Fruit fly (Drosophila melanogaster) whole organism, embryonic: ENCODE measurements around the gene BthD.
A peak's percentile ranks its signal among the peaks of the same experiment; 100 is the strongest.

Source experiments
- Adf1 ChIP-seq: fragments of 200-800 bp; sonication (Bioruptor generic); IDR thresholded peaks from 2 replicates; pipeline ENCODE4 v1.3.6; 2022; ENCODE audit warnings: missing biosample characterization, missing genetic modification characterization
- Asciz ChIP-seq: fragments of 200-800 bp; sonication (Bioruptor generic); optimal IDR thresholded peaks from 2 replicates; lab custom pipeline; 2017; ENCODE audit warnings: missing biosample characterization, mild to moderate bottlenecking, missing genetic modification characterization, missing genetic modification reagents
- B-H2 ChIP-seq: fragments of 200-800 bp; sonication (Bioruptor generic); optimal IDR thresholded peaks from 2 replicates; lab custom pipeline; 2018; ENCODE audit warnings: missing biosample characterization, mild to moderate bottlenecking, missing genetic modification characterization
- CG10147 ChIP-seq: fragments of 200-800 bp; sonication (Bioruptor generic); optimal IDR thresholded peaks from 2 replicates; lab custom pipeline; 2019; ENCODE audit warnings: missing biosample characterization, mild to moderate bottlenecking, missing genetic modification characterization, moderate library complexity
- CG10267 ChIP-seq: fragments of 200-800 bp; sonication (Bioruptor generic); optimal IDR thresholded peaks from 2 replicates; lab custom pipeline; 2018; ENCODE audit warnings: missing biosample characterization, mild to moderate bottlenecking, missing genetic modification characterization, moderate library complexity
- CG10462 ChIP-seq: fragments of 200-800 bp; sonication (Bioruptor generic); optimal IDR thresholded peaks from 2 replicates; lab custom pipeline; 2016; ENCODE audit warnings: missing biosample characterization, missing genetic modification characterization
- CG10959 ChIP-seq: fragments of 200-800 bp; sonication (Bioruptor generic); IDR thresholded peaks from 2 replicates; pipeline ENCODE4 v1.3.6; 2022; ENCODE audit warnings: missing biosample characterization, missing genetic modification characterization
- CG11398 ChIP-seq: fragments of 200-800 bp; sonication (Bioruptor generic); optimal IDR thresholded peaks from 2 replicates; lab custom pipeline; 2016; ENCODE audit warnings: missing biosample characterization, missing genetic modification characterization
- CG13296 ChIP-seq: fragments of 200-800 bp; sonication (Bioruptor generic); optimal IDR thresholded peaks from 3 replicates; lab custom pipeline; 2018; ENCODE audit warnings: missing biosample characterization, mild to moderate bottlenecking, missing genetic modification characterization
- CG14050 ChIP-seq: fragments of 200-800 bp; sonication (Bioruptor generic); IDR thresholded peaks from 3 replicates; pipeline ENCODE4 v1.3.6; 2022; ENCODE audit warnings: missing biosample characterization, missing genetic modification characterization
- CG14710 ChIP-seq: fragments of 200-800 bp; sonication (Bioruptor generic); optimal IDR thresholded peaks from 3 replicates; lab custom pipeline; 2019; ENCODE audit warnings: missing biosample characterization, mild to moderate bottlenecking, missing genetic modification characterization, moderate library complexity
- CG17328 ChIP-seq: fragments of 200-800 bp; sonication (Bioruptor generic); IDR thresholded peaks from 2 replicates; pipeline ENCODE4 v1.3.6; 2022; ENCODE audit warnings: missing biosample characterization, missing genetic modification characterization
- CG18764 ChIP-seq: fragments of 200-800 bp; sonication (Bioruptor generic); optimal IDR thresholded peaks from 3 replicates; lab custom pipeline; 2016; ENCODE audit warnings: missing biosample characterization, missing genetic modification characterization
- CG33557 ChIP-seq: fragments of 200-800 bp; sonication (Bioruptor generic); optimal IDR thresholded peaks from 2 replicates; lab custom pipeline; 2019; ENCODE audit warnings: missing biosample characterization, mild to moderate bottlenecking, missing genetic modification characterization, moderate library complexity
- CG6765 ChIP-seq: fragments of 200-800 bp; sonication (Bioruptor generic); optimal IDR thresholded peaks from 3 replicates; lab custom pipeline; 2017; ENCODE audit warnings: missing biosample characterization, mild to moderate bottlenecking, missing genetic modification characterization
- CG8359 ChIP-seq: fragments of 200-800 bp; sonication (Bioruptor generic); optimal IDR thresholded peaks from 2 replicates; lab custom pipeline; 2017; ENCODE audit warnings: missing biosample characterization, mild to moderate bottlenecking, missing genetic modification characterization, borderline replicate concordance
- CG8478 ChIP-seq: fragments of >200 bp; optimal IDR thresholded peaks from 2 replicates; lab custom pipeline; 2018
- CG8765 ChIP-seq: fragments of 200-800 bp; sonication (Bioruptor generic); IDR thresholded peaks from 2 replicates; pipeline ENCODE4 v1.3.6; 2022; ENCODE audit warnings: missing biosample characterization, missing genetic modification characterization
- Deaf1 ChIP-seq: fragments of 200-800 bp; optimal IDR thresholded peaks from 3 replicates; lab custom pipeline; 2019; ENCODE audit warnings: missing biosample characterization, mild to moderate bottlenecking, missing genetic modification characterization, moderate library complexity
- Dek ChIP-seq: fragments of 200-800 bp; sonication (Bioruptor generic); optimal IDR thresholded peaks from 3 replicates; lab custom pipeline; 2019; ENCODE audit warnings: missing biosample characterization, mild to moderate bottlenecking, missing genetic modification characterization, moderate library complexity
- Gsc ChIP-seq: fragments of 200-800 bp; sonication (Bioruptor generic); IDR thresholded peaks from 2 replicates; pipeline ENCODE4 v1.3.6; 2022; ENCODE audit warnings: missing biosample characterization, missing genetic modification characterization
- HLHmδ ChIP-seq: fragments of 200-800 bp; sonication (Bioruptor generic); optimal IDR thresholded peaks from 2 replicates; lab custom pipeline; 2018; ENCODE audit warnings: missing biosample characterization, mild to moderate bottlenecking, missing genetic modification characterization, moderate library complexity
- HmgD ChIP-seq: fragments of 200-800 bp; sonication (Bioruptor generic); optimal IDR thresholded peaks from 3 replicates; lab custom pipeline; 2016; ENCODE audit warnings: missing biosample characterization, missing genetic modification characterization
- Hr3 ChIP-seq: fragments of 200-800 bp; sonication (Bioruptor generic); optimal IDR thresholded peaks from 3 replicates; lab custom pipeline; 2016; ENCODE audit warnings: missing biosample characterization, missing genetic modification characterization
- MBD-R2 ChIP-seq: fragments of 200-800 bp; sonication (Bioruptor generic); IDR thresholded peaks from 2 replicates; pipeline ENCODE4 v1.3.6; 2022; ENCODE audit warnings: missing biosample characterization, missing genetic modification characterization
- Myb ChIP-seq: fragments of 200-800 bp; sonication (Bioruptor generic); optimal IDR thresholded peaks from 2 replicates; lab custom pipeline; 2016; ENCODE audit warnings: missing biosample characterization, missing genetic modification characterization
- NC2β ChIP-seq: fragments of 200-800 bp; sonication (Bioruptor generic); optimal IDR thresholded peaks from 2 replicates; lab custom pipeline; 2016; ENCODE audit warnings: missing biosample characterization, missing genetic modification characterization
- NFAT ChIP-seq: fragments of 200-800 bp; sonication (Bioruptor generic); IDR thresholded peaks from 2 replicates; pipeline ENCODE4 v1.3.6; 2022; ENCODE audit warnings: missing biosample characterization, missing genetic modification characterization
- Oli ChIP-seq: fragments of 200-800 bp; sonication (Bioruptor generic); optimal IDR thresholded peaks from 2 replicates; lab custom pipeline; 2018; ENCODE audit warnings: missing biosample characterization, mild to moderate bottlenecking, missing genetic modification characterization, moderate library complexity
- Optix ChIP-seq: fragments of 200-800 bp; sonication (Bioruptor generic); IDR thresholded peaks from 3 replicates; pipeline ENCODE4 v1.3.6; 2022; ENCODE audit warnings: missing biosample characterization, missing genetic modification characterization
- PHDP ChIP-seq: fragments of 200-800 bp; sonication (Bioruptor generic); optimal IDR thresholded peaks from 3 replicates; lab custom pipeline; 2018; ENCODE audit warnings: missing biosample characterization, mild to moderate bottlenecking, missing genetic modification characterization, moderate library complexity
- Pdp1 ChIP-seq, 2 experiments: fragments of 200-800 bp; sonication (Bioruptor generic); optimal IDR thresholded peaks; 3 replicates each; lab custom pipeline; 2016; ENCODE audit warnings: missing biosample characterization in 2 of 2, missing genetic modification characterization in 2 of 2, mild to moderate bottlenecking in 1 of 2, moderate library complexity in 1 of 2
- Six4 ChIP-seq: fragments of 200-800 bp; sonication (Bioruptor generic); optimal IDR thresholded peaks from 2 replicates; lab custom pipeline; 2016; ENCODE audit warnings: missing biosample characterization, missing genetic modification characterization
- Sox100B ChIP-seq: fragments of 200-800 bp; sonication (Bioruptor generic); optimal IDR thresholded peaks from 3 replicates; lab custom pipeline; 2018; ENCODE audit warnings: missing biosample characterization, mild to moderate bottlenecking, missing genetic modification characterization
- bab2 ChIP-seq: fragments of 200-800 bp; sonication (Bioruptor generic); optimal IDR thresholded peaks from 2 replicates; lab custom pipeline; 2016; ENCODE audit warnings: missing biosample characterization, missing genetic modification characterization
- bsh ChIP-seq, 2 experiments: fragments of 200-800 bp; sonication (Bioruptor generic); optimal IDR thresholded peaks; 2 replicates each; lab custom pipeline; 2017 to 2018; ENCODE audit warnings: mild to moderate bottlenecking in 2 of 2, missing biosample characterization in 2 of 2, missing genetic modification characterization in 2 of 2, moderate library complexity in 1 of 2
- cato ChIP-seq: fragments of 200-800 bp; sonication (Bioruptor generic); optimal IDR thresholded peaks from 2 replicates; lab custom pipeline; 2016; ENCODE audit warnings: missing biosample characterization, missing genetic modification characterization, borderline replicate concordance
- crc ChIP-seq: fragments of 200-800 bp; sonication (Bioruptor generic); optimal IDR thresholded peaks from 2 replicates; lab custom pipeline; 2016; ENCODE audit warnings: missing biosample characterization, missing genetic modification characterization
- ewg ChIP-seq: fragments of 200-800 bp; sonication (Bioruptor generic); optimal IDR thresholded peaks from 3 replicates; lab custom pipeline; 2017; ENCODE audit warnings: mild to moderate bottlenecking, missing biosample characterization, missing genetic modification reagents, missing genetic modification characterization
- gem ChIP-seq: fragments of 200-800 bp; sonication (Bioruptor generic); optimal IDR thresholded peaks from 2 replicates; lab custom pipeline; 2019; ENCODE audit warnings: missing biosample characterization, mild to moderate bottlenecking, missing genetic modification characterization, moderate library complexity
- gsb-n ChIP-seq: fragments of 200-800 bp; sonication (Bioruptor generic); optimal IDR thresholded peaks from 3 replicates; lab custom pipeline; 2018; ENCODE audit warnings: missing biosample characterization, mild to moderate bottlenecking, missing genetic modification characterization
- ken ChIP-seq: fragments of 200-800 bp; sonication (Bioruptor generic); IDR thresholded peaks from 3 replicates; pipeline ENCODE4 v1.3.6; 2022; ENCODE audit warnings: missing biosample characterization, missing genetic modification characterization
- peb ChIP-seq: fragments of 200-800 bp; sonication (Bioruptor generic); IDR thresholded peaks from 2 replicates; pipeline ENCODE4 v1.3.6; 2022; ENCODE audit warnings: missing biosample characterization, missing genetic modification characterization
- row ChIP-seq: fragments of 200-800 bp; sonication (Bioruptor generic); IDR thresholded peaks from 3 replicates; pipeline ENCODE4 v1.3.6; 2022; ENCODE audit warnings: missing biosample characterization, missing genetic modification characterization
- sc ChIP-seq, 3 experiments: fragments of >200 bp in 2 of 3; fragments of 200-800 bp in 1 of 3; sonication (Bioruptor generic) in 1 of 3; optimal IDR thresholded peaks; 2 replicates in 2 of 3; 3 replicates in 1 of 3; lab custom pipeline; 2017; ENCODE audit warnings: mild to moderate bottlenecking in 1 of 3, missing biosample characterization in 1 of 3, missing genetic modification characterization in 1 of 3, missing genetic modification reagents in 1 of 3
- stwl ChIP-seq: fragments of 200-800 bp; sonication (Bioruptor generic); optimal IDR thresholded peaks from 3 replicates; lab custom pipeline; 2018; ENCODE audit warnings: missing biosample characterization, mild to moderate bottlenecking, missing genetic modification characterization, moderate library complexity
- twi ChIP-seq: fragments of 200-800 bp; optimal IDR thresholded peaks from 2 replicates; lab custom pipeline; 2019; ENCODE audit warnings: missing biosample characterization, mild to moderate bottlenecking, missing genetic modification characterization, moderate library complexity
- usp ChIP-seq: fragments of >200 bp; optimal IDR thresholded peaks from 2 replicates; lab custom pipeline; 2017; ENCODE audit warnings: missing biosample characterization, missing genetic modification characterization
- wek ChIP-seq: fragments of 200-800 bp; sonication (Bioruptor generic); optimal IDR thresholded peaks from 3 replicates; lab custom pipeline; 2018; ENCODE audit warnings: missing biosample characterization, mild to moderate bottlenecking, missing genetic modification characterization, moderate library complexity
- yki ChIP-seq: fragments of >200 bp; optimal IDR thresholded peaks from 3 replicates; lab custom pipeline; 2018

Gene BthD

DNA sequence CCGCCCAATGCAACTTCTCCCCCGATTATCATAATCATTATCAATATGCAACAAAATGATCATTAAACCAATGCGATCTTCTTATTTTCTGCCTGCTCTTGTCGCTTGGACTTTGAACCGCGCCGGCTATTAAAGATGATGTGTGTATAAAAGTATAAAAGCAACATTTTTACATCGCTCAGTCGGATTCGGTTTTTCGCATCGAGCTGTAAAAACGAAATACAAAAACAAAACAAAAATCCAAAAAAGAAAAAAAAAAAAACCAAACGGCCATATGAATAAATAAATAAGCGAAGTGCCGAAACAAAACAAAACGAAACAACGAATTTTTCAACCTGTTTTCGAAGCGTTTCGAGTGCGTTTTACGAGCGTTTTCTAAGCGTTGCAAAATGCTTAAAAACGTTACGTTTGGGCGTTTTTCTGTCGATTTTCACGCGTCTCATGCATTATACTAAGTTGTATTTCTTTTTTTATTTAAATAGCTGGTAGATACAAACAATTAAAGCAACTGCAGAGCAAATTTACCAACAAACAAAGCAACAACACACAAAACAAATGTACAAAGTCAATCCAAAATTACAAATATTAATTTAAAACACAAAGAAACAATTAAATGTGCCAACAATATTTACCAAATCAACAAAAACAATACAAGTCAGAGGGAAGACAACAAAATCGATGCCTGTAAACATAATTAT lies 32.9 kb downstream of the BthD start (continued):
- TF ChIP-seq Hr3 (GFP tag; lab: Kevin White, UChicago) (no peak), wek (GFP tag; lab: Kevin White, UChicago) (no peak), CG18764 (GFP tag; lab: Kevin White, UChicago) (peak; percentile 17), yki (lab: Kevin White, UChicago) (no peak), cato (GFP tag; lab: Kevin White, UChicago) (no peak), CG8359 (GFP tag; lab: Kevin White, UChicago) (peak; percentile 96), CG11398 (GFP tag; lab: Kevin White, UChicago) (no peak), HLHmδ (GFP tag; lab: Kevin White, UChicago) (no peak), CG10267 (tag; lab: Kevin White, UChicago) (peak; percentile 12), sc (optimal IDR thresholded peaks at IDR 0.05; lab: Kevin White, UChicago) (no peak), sc (GFP tag; optimal IDR thresholded peaks at IDR 0.05; lab: Kevin White, UChicago) (peak; percentile 59), Optix (GFP tag; lab: Robert Waterston, UW) (no peak), peb (no peak), CG17328 (GFP tag; lab: Robert Waterston, UW) (no peak), gem (tag; lab: Kevin White, UChicago) (peak; percentile 67), bsh (GFP tag; optimal IDR thresholded peaks at IDR 0.05; lab: Kevin White, UChicago) (peak; percentile 28 to 75), gsb-n (tag; lab: Kevin White, UChicago) (peak; percentile 55), CG10959 (GFP tag; lab: Robert Waterston, UW) (no peak), CG8765 (GFP tag; lab: Robert Waterston, UW) (no peak), twi (tag; lab: Kevin White, UChicago) (no peak), row (no peak), usp (GFP tag; lab: Kevin White, UChicago) (no peak), Asciz (GFP tag; lab: Kevin White, UChicago) (peak; percentile 78), NFAT (GFP tag; lab: Robert Waterston, UW) (no peak), CG8478 (lab: Kevin White, UChicago) (no peak), crc (GFP tag; lab: Kevin White, UChicago) (no peak), ewg (GFP tag; lab: Kevin White, UChicago) (peak; percentile 6), CG14050 (GFP tag; lab: Robert Waterston, UW) (no peak), Deaf1 (tag; lab: Kevin White, UChicago) (no peak), Six4 (GFP tag; lab: Kevin White, UChicago) (no peak), Myb (no peak), bab2 (peak; percentile 17), Dek (tag; lab: Kevin White, UChicago) (no peak), Sox100B (peak; percentile 43), PHDP (tag; lab: Kevin White, UChicago) (peak; percentile 65), CG10147 (GFP tag; lab: Kevin White, UChicago) (no peak), HmgD (GFP tag; lab: Kevin White, UChicago) (no peak), CG13296 (GFP tag; lab: Kevin White, UChicago) (peak; percentile 1), CG33557 (GFP tag; lab: Kevin White, UChicago) (no peak), MBD-R2 (GFP tag; lab: Robert Waterston, UW) (no peak), CG14710 (tag; lab: Kevin White, UChicago) (peak; percentile 43), Gsc (GFP tag; lab: Robert Waterston, UW) (no peak), ken (GFP tag; lab: Robert Waterston, UW) (no peak), Adf1 (GFP tag; lab: Robert Waterston, UW) (no peak), Oli (peak; percentile 24), NC2β (GFP tag; lab: Kevin White, UChicago) (no peak), stwl (no peak), Pdp1 (GFP tag; optimal IDR thresholded peaks at IDR 0.05; lab: Kevin White, UChicago) (no peak), CG6765 (GFP tag; lab: Kevin White, UChicago) (no peak), B-H2 (GFP tag; lab: Kevin White, UChicago) (no peak), CG10462 (no peak)
